Worm (Caenorhabditis elegans): ENCODE measurements around the gene F54E4.2.

DNA sequence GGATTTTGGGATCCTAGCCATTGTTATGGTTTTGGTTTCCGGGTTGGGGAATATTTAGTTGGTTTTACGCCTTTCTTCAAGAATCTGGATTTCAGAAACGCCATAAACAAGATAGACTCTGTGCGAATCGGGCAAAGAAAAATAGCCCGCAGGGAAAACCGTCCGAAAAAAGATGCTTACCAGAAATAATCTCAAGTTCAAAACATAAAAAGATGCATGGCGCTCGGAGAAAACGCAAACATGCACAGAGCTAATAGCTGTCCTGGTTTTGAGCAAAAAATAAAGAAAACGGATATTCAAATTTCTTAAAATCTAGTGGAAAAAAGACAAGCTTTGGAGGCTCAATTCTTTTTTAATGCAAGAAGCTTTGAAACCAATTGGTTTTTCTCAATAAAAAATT is 29.5 kb downstream of the F54E4.2 start, which contains the start of gene C44H4.6:
- TF ChIP-seq lin-13 (GFP tag; optimal IDR thresholded peaks at IDR 0.05) (no peak), sma-9 (GFP tag; optimal IDR thresholded peaks at IDR 0.05) (no peak), sma-9 (tag; optimal IDR thresholded peaks at IDR 0.05) (no peak), unc-62 (GFP tag; optimal IDR thresholded peaks at IDR 0.05) (no peak), fos-1 (tag; optimal IDR thresholded peaks at IDR 0.05) (no peak), dmd-4 (tag; optimal IDR thresholded peaks at IDR 0.05) (no peak), blmp-1 (tag; optimal IDR thresholded peaks at IDR 0.05; ENCODE audit: insufficient read depth) (no peak), nhr-25 (tag; optimal IDR thresholded peaks at IDR 0.05) (no peak), ztf-1 (GFP tag; conservative IDR thresholded peaks at IDR 0.05) (no peak), nhr-11 (tag; optimal IDR thresholded peaks at IDR 0.05) (no peak), ztf-11 (tag; optimal IDR thresholded peaks at IDR 0.05) (no peak), mdl-1 (tag; optimal IDR thresholded peaks at IDR 0.05) (no peak)

Data from whole organism, L2 larva.